Worm (Caenorhabditis elegans) whole organism, late embryonic: ENCODE results near the gene F08D12.3.

ENCODE experiments used
- C38D4.7 ChIP-seq: fragments of 200-800 bp; sonication (Bioruptor generic); optimal IDR thresholded peaks from 2 replicates; lab custom pipeline; 2018; ENCODE audit warnings: mild to moderate bottlenecking, missing genetic modification characterization, moderate library complexity, missing compliant biosample characterization
- K09A11.1 ChIP-seq: sonication (generic microtip); optimal IDR thresholded peaks from 2 replicates; lab custom pipeline; 2017; ENCODE audit warnings: antibody characterized with exemption, mild to moderate bottlenecking, missing genetic modification characterization, missing compliant biosample characterization; ENCODE audit not compliant: insufficient read depth
- T23F11.4 ChIP-seq: fragments of 200-800 bp; sonication (Bioruptor generic); optimal IDR thresholded peaks from 2 replicates; lab custom pipeline; 2018; ENCODE audit warnings: mild to moderate bottlenecking, missing genetic modification characterization, missing compliant biosample characterization
- ahr-1 ChIP-seq: sonication (generic microtip); optimal IDR thresholded peaks from 2 replicates; lab custom pipeline; 2016; ENCODE audit warnings: missing genetic modification characterization, missing compliant biosample characterization
- ceh-14 ChIP-seq: sonication (generic microtip); optimal IDR thresholded peaks from 2 replicates; lab custom pipeline; 2016; ENCODE audit warnings: missing genotype, missing genetic modification characterization, missing compliant biosample characterization
- ceh-18 ChIP-seq: sonication (generic microtip); optimal IDR thresholded peaks from 2 replicates; lab custom pipeline; 2016; ENCODE audit warnings: missing genetic modification characterization, missing compliant biosample characterization
- ceh-19 ChIP-seq: fragments of 200-800 bp; sonication (Bioruptor generic); optimal IDR thresholded peaks from 2 replicates; lab custom pipeline; 2018; ENCODE audit warnings: mild to moderate bottlenecking, missing genetic modification characterization, missing compliant biosample characterization
- ceh-30 ChIP-seq: fragments of 150-350 bp; optimal IDR thresholded peaks from 2 replicates; lab custom pipeline; 2014; ENCODE audit warnings: missing biosample characterization, missing genetic modification characterization
- dmd-4 ChIP-seq: sonication (generic microtip); optimal IDR thresholded peaks from 2 replicates; lab custom pipeline; 2016; ENCODE audit warnings: borderline replicate concordance, missing genetic modification characterization, missing compliant biosample characterization
- elt-2 ChIP-seq: sonication (generic microtip); optimal IDR thresholded peaks from 2 replicates; lab custom pipeline; 2016; ENCODE audit warnings: missing genetic modification reagents, missing genetic modification characterization, missing compliant biosample characterization
- fax-1 ChIP-seq: sonication (generic microtip); optimal IDR thresholded peaks from 2 replicates; lab custom pipeline; 2016; ENCODE audit warnings: missing genotype, missing genetic modification characterization, missing compliant biosample characterization
- fkh-10 ChIP-seq: fragments of 150-350 bp; optimal IDR thresholded peaks from 2 replicates; lab custom pipeline; 2014; ENCODE audit warnings: missing biosample characterization, missing genetic modification reagents, missing genetic modification characterization
- fkh-6 ChIP-seq: sonication (generic microtip); optimal IDR thresholded peaks from 2 replicates; lab custom pipeline; 2016; ENCODE audit warnings: missing genetic modification characterization, missing compliant biosample characterization
- hlh-13 ChIP-seq: fragments of 200-800 bp; sonication (Bioruptor generic); optimal IDR thresholded peaks from 2 replicates; lab custom pipeline; 2018; ENCODE audit warnings: mild to moderate bottlenecking, missing genetic modification characterization, missing compliant biosample characterization
- hlh-15 ChIP-seq: sonication (generic microtip); optimal IDR thresholded peaks from 2 replicates; lab custom pipeline; 2016; ENCODE audit warnings: missing genetic modification characterization, missing compliant biosample characterization
- hlh-8 ChIP-seq: sonication (generic microtip); optimal IDR thresholded peaks from 2 replicates; lab custom pipeline; 2016; ENCODE audit warnings: missing genotype, missing genetic modification characterization, missing compliant biosample characterization
- lim-6 ChIP-seq: sonication (generic microtip); optimal IDR thresholded peaks from 2 replicates; lab custom pipeline; 2016; ENCODE audit warnings: missing genetic modification characterization, missing compliant biosample characterization
- lin-11 ChIP-seq: fragments of 200-800 bp; sonication (Bioruptor generic); optimal IDR thresholded peaks from 2 replicates; lab custom pipeline; 2018; ENCODE audit warnings: mild to moderate bottlenecking, missing genetic modification characterization, missing compliant biosample characterization
- mec-3 ChIP-seq: sonication (generic microtip); optimal IDR thresholded peaks from 2 replicates; lab custom pipeline; 2016; ENCODE audit warnings: borderline replicate concordance, missing genetic modification characterization, missing compliant biosample characterization
- nhr-11 ChIP-seq: fragments of 150-350 bp; optimal IDR thresholded peaks from 2 replicates; lab custom pipeline; 2014; ENCODE audit warnings: missing biosample characterization, missing genetic modification characterization
- nhr-232 ChIP-seq: sonication (generic microtip); optimal IDR thresholded peaks from 2 replicates; lab custom pipeline; 2016; ENCODE audit warnings: missing genetic modification characterization, missing compliant biosample characterization
- pat-9 ChIP-seq: fragments of 200-800 bp; sonication (Bioruptor generic); optimal IDR thresholded peaks from 2 replicates; lab custom pipeline; 2018; ENCODE audit warnings: mild to moderate bottlenecking, missing genetic modification characterization, moderate library complexity, missing compliant biosample characterization
- pha-4 ChIP-seq: fragments of 150-350 bp; optimal IDR thresholded peaks from 2 replicates; lab custom pipeline; 2018; ENCODE audit warnings: missing biosample characterization, missing genetic modification reagents, missing genetic modification characterization
- pqm-1 ChIP-seq: sonication (generic microtip); optimal IDR thresholded peaks from 2 replicates; lab custom pipeline; 2016; ENCODE audit warnings: missing genetic modification characterization, missing compliant biosample characterization
- pros-1 ChIP-seq: fragments of 150-350 bp; optimal IDR thresholded peaks from 2 replicates; lab custom pipeline; 2014; ENCODE audit warnings: missing biosample characterization, missing genetic modification reagents, missing genetic modification characterization
- ref-2 ChIP-seq: sonication (generic microtip); optimal IDR thresholded peaks from 2 replicates; lab custom pipeline; 2016; ENCODE audit warnings: missing genetic modification characterization, missing compliant biosample characterization
- sdc-2 ChIP-seq: sonication (generic microtip); optimal IDR thresholded peaks from 2 replicates; lab custom pipeline; 2016; ENCODE audit warnings: missing genotype, missing genetic modification characterization, missing compliant biosample characterization
- sox-2 ChIP-seq: fragments of 200-800 bp; sonication (Bioruptor generic); IDR thresholded peaks from 2 replicates; pipeline ENCODE4 v1.3.6; 2022; ENCODE audit warnings: missing genetic modification reagents, missing genetic modification characterization, missing compliant biosample characterization
- sox-4 ChIP-seq: sonication (generic microtip); optimal IDR thresholded peaks from 2 replicates; lab custom pipeline; 2017; ENCODE audit warnings: mild to moderate bottlenecking, missing genetic modification characterization, inconsistent platforms, missing compliant biosample characterization
- syd-9 ChIP-seq: sonication (generic microtip); optimal IDR thresholded peaks from 2 replicates; lab custom pipeline; 2016; ENCODE audit warnings: mild to moderate bottlenecking, missing genetic modification characterization, moderate library complexity, missing compliant biosample characterization
- tbx-2 ChIP-seq: sonication (generic microtip); optimal IDR thresholded peaks from 2 replicates; lab custom pipeline; 2016; ENCODE audit warnings: missing genetic modification characterization, missing compliant biosample characterization
- ttx-3 ChIP-seq: sonication (generic microtip); optimal IDR thresholded peaks from 2 replicates; lab custom pipeline; 2016; ENCODE audit warnings: missing genetic modification reagents, missing genetic modification characterization, missing compliant biosample characterization
- unc-42 ChIP-seq: sonication (generic microtip); optimal IDR thresholded peaks from 2 replicates; lab custom pipeline; 2016; ENCODE audit warnings: missing genotype, missing genetic modification characterization, missing compliant biosample characterization
- unc-55 ChIP-seq: sonication (generic microtip); optimal IDR thresholded peaks from 2 replicates; lab custom pipeline; 2017; ENCODE audit warnings: missing biosample characterization, missing genetic modification reagents, missing genetic modification characterization
- unc-86 ChIP-seq: sonication (generic microtip); optimal IDR thresholded peaks from 2 replicates; lab custom pipeline; 2016; ENCODE audit warnings: missing genetic modification characterization, missing compliant biosample characterization
- ztf-16 ChIP-seq: sonication (generic microtip); optimal IDR thresholded peaks from 2 replicates; lab custom pipeline; 2017; ENCODE audit warnings: missing genetic modification characterization, missing compliant biosample characterization

Gene F08D12.3

DNA sequence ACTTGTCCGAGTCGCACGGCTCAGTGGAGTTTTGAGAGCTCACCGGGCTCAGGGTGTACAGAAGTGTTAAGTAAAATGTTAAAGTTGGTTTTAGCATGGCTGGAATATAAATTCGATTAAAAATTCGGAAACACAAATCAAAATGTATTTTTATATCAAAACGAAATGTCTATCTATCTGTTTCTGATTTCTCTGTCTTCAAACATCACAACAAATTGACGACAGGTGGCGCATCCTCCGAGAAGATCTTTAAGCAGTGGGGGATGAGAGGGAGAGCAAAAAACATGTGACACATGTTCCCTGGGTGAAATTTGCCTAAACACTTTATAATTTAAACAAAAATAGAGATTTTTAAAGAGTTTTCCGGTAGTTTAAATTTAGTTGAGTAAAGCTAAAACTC is 10.3 kb upstream of the F08D12.3 start, which contains the start of gene F08D12.7:
Gene F08D12.7, minus strand, starts transcription at position 101 of the 400 bp plus-strand sequence.
- TF ChIP-seq nhr-232 (tag; lab: Kevin White, UChicago): no peak

DNA sequence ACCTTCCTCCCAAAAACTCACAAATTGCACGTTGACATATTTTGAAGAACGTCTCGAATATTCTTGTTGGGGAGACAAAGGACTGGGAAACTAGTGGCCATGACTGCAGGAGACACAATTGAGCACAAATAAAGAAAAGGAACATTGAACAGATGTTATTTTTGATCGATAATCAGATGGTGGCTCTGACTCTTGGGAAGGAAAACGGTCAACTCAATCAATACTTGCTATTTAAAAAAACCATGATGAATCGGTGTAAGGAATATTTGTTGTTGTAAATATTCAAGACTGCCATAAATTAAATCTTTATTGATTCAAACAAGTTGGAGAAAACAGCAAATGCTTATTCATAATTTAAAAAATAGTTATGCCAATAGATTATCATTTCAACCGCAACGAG is 8.6 kb upstream of the F08D12.3 start, which contains the start of gene fbxb-105:
Gene fbxb-105, minus strand, starts transcription at position 101 of the 400 bp plus-strand sequence.
- TF ChIP-seq tbx-2 (tag; lab: Kevin White, UChicago): no peak

DNA sequence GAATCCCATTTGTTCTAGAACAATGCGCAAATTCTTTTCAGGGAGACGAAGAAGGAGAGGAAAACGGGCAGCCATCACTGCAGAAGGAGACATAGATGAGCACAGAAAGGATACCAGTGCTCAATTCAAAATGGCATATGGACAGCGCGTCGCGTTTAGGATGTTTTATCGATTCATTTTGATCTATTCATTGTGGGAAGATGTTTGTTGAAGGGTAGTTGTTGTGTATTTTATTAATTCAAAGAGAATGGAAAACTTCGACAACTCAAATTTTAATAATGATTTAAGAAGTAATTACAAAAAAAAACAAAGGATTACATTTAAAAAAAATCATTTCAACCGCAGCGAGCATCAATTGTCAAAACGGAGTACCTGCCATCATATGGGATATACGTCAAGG is 7.2 kb upstream of the F08D12.3 start, which contains the start of gene sdz-10:
Gene sdz-10, minus strand, starts transcription at position 101 of the 400 bp plus-strand sequence.
- no peak for TF ChIP-seq lim-6 (tag; lab: Kevin White, UChicago)
- TF ChIP-seq T23F11.4: no peak
- no peak for TF ChIP-seq unc-55

DNA sequence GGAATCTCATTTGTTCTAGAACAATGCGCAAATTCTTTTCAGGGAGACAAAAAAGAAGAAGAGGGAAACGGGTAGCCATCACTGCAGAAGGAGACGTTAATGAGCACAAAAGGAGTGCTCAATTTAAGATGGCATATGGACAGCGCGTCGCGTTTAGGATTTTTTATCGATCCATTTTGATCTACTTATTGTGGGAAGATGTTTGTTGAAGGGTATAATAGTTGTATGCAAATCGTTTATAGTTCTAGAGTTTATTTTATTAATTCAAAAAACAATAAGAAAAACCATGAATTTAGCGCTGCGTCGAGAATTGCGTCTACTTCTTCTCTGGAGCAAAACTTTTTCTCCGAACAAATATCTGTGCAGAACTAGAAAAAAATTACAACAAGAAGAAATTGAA is 5.8 kb upstream of the F08D12.3 start, which contains the start of gene sdz-9:
Gene sdz-9, minus strand, starts transcription at position 101 of the 400 bp plus-strand sequence.
- TF ChIP-seq ceh-19 (GFP tag; lab: Kevin White, UChicago): no peak
- TF ChIP-seq lin-11 (tag; lab: Kevin White, UChicago): no peak
- TF ChIP-seq pat-9 (tag; lab: Kevin White, UChicago): no peak
- no peak for TF ChIP-seq ceh-18
- TF ChIP-seq hlh-13 (GFP tag; lab: Kevin White, UChicago): no peak
- no peak for TF ChIP-seq syd-9
- TF ChIP-seq fax-1 (tag; lab: Kevin White, UChicago): no peak
- no peak for TF ChIP-seq ttx-3 (tag; lab: Kevin White, UChicago)
- no peak for TF ChIP-seq sox-2 (GFP tag; lab: Robert Waterston, UW)
- TF ChIP-seq sdc-2: no peak
- TF ChIP-seq unc-86 (tag; lab: Kevin White, UChicago): no peak
- TF ChIP-seq hlh-8 (tag; lab: Kevin White, UChicago): no peak
- no peak for TF ChIP-seq sox-4 (tag; lab: Kevin White, UChicago)
- TF ChIP-seq pqm-1 (tag; lab: Kevin White, UChicago): no peak
- TF ChIP-seq unc-55: no peak

DNA sequence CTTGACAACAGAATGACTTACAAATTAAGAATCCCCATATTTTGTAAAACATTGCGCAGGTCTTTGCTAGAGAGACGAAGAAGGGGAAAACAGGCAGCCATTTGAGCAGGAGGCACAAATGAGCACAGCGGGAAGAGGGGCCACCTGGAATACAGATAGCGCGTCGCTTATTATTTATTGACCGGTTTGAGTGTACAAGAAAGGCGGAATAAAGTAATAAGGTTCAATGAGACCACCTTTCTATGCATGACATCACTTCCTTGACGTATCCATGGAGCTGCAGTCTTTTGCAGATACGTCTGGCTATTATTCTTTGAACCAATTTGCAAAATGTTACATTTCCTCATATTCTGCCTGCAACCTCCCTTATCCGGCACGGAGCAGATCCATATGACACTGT is 4.4 kb upstream of the F08D12.3 start, which contains the start of gene fbxb-111:
Gene fbxb-111, minus strand, starts transcription at position 101 of the 400 bp plus-strand sequence.
- TF ChIP-seq ref-2 (tag; lab: Kevin White, UChicago) (peak; percentile 20), sdc-2 (no peak)

DNA sequence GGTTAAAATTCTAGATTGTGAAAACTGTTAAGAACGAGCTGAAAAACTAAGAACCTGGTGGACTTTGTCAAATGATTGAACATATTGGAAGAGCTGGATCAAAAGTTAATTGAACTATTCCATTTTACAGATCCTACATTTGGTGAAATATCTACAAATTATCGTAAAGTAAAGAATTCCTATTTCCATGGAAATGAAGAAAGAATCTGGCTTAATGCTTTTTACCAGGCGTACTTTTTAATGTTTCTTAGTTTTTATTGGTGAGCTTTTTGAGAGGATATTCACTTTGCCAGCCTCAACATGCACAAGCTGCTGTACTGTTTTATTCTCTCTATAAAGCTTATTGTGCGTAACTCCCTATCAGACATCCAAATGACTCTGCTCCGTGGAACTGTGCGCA is 1.5 kb upstream of the F08D12.3 start, which contains the start of gene F08D12.4:
Gene F08D12.4, plus strand, starts transcription at position 301 of the 400 bp plus-strand sequence.
- TF ChIP-seq elt-2 (tag; lab: Kevin White, UChicago) (no peak), fkh-10 (GFP tag; lab: Kevin White, UChicago) (no peak)

DNA sequence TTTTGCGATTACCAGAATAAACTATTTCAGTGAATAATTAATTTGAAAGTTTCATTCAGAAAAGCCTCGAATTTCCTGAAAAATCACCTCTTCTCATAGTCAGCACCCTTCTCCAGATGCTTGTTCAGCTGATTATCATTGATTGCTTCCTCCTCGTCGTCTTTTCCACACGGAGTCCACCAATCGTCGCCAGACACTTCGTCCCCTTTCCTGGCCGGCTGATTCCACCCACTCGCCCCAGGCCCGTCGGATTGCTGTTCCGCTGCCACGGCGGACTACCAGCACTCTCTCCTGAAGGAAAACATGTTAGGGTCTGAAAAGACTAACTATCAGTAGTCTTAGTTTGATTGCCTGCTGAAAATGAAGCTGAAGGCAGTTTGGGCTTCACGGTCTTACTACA is 1.5 kb downstream of the F08D12.3 start:
- no peak for TF ChIP-seq pha-4 (tag; lab: Kevin White, UChicago)
- no peak for TF ChIP-seq dmd-4 (tag; lab: Kevin White, UChicago)
- no peak for TF ChIP-seq unc-42 (tag; lab: Kevin White, UChicago)
- TF ChIP-seq fkh-10 (GFP tag; lab: Kevin White, UChicago): no peak
- no peak for TF ChIP-seq ceh-14 (tag; lab: Kevin White, UChicago)
- TF ChIP-seq lim-6 (tag; lab: Kevin White, UChicago): no peak
- TF ChIP-seq ztf-16 (tag; lab: Kevin White, UChicago): no peak
- TF ChIP-seq pros-1 (tag; lab: Kevin White, UChicago): no peak
- TF ChIP-seq ahr-1: no peak
- no peak for TF ChIP-seq nhr-11 (tag; lab: Kevin White, UChicago)
- TF ChIP-seq mec-3 (tag; lab: Kevin White, UChicago): no peak
- no peak for TF ChIP-seq hlh-15
- no peak for TF ChIP-seq C38D4.7 (GFP tag; lab: Kevin White, UChicago)
- TF ChIP-seq hlh-8 (tag; lab: Kevin White, UChicago): no peak
- no peak for TF ChIP-seq K09A11.1 (tag; lab: Kevin White, UChicago)
- no peak for TF ChIP-seq fkh-6
- no peak for TF ChIP-seq ref-2 (tag; lab: Kevin White, UChicago)
- TF ChIP-seq fax-1 (tag; lab: Kevin White, UChicago): no peak
- no peak for TF ChIP-seq ceh-30
